Worm (Caenorhabditis elegans) whole organism, mixed stage, embryonic: ENCODE measurements around the gene skr-10.

Experiments used
- M03D4.4 ChIP-seq: sonication (generic microtip); optimal IDR thresholded peaks from 2 replicates; lab custom pipeline; 2017; ENCODE audit warnings: mild to moderate bottlenecking, missing genetic modification characterization, missing compliant biosample characterization
- bed-3 ChIP-seq: fragments of 200-800 bp; sonication (Bioruptor generic); optimal IDR thresholded peaks from 3 replicates; lab custom pipeline; 2018; ENCODE audit warnings: mild to moderate bottlenecking, missing genetic modification characterization, moderate library complexity, missing compliant biosample characterization
- blmp-1 ChIP-seq: fragments of 150-350 bp; optimal IDR thresholded peaks from 2 replicates; lab custom pipeline; 2014; ENCODE audit warnings: missing biosample characterization, missing genetic modification characterization
- ceh-39 ChIP-seq: fragments of 150-350 bp; optimal IDR thresholded peaks from 2 replicates; lab custom pipeline; 2014; ENCODE audit warnings: missing biosample characterization, missing genetic modification characterization
- ceh-43 ChIP-seq: fragments of 200-800 bp; sonication (Bioruptor generic); optimal IDR thresholded peaks from 2 replicates; lab custom pipeline; 2018; ENCODE audit warnings: mild to moderate bottlenecking, missing genetic modification characterization, moderate library complexity, missing compliant biosample characterization
- ceh-83 ChIP-seq: fragments of 200-800 bp; sonication (Bioruptor generic); optimal IDR thresholded peaks from 2 replicates; lab custom pipeline; 2018; ENCODE audit warnings: mild to moderate bottlenecking, missing genetic modification characterization, missing compliant biosample characterization
- ces-1 ChIP-seq: fragments of 150-350 bp; optimal IDR thresholded peaks from 2 replicates; lab custom pipeline; 2014; ENCODE audit warnings: missing biosample characterization, missing genetic modification reagents, missing genetic modification characterization
- cnd-1 ChIP-seq: fragments of 200-800 bp; sonication (Bioruptor generic); optimal IDR thresholded peaks from 2 replicates; lab custom pipeline; 2018; ENCODE audit warnings: mild to moderate bottlenecking, missing genetic modification characterization, missing compliant biosample characterization
- drap-1 ChIP-seq: fragments of 200-800 bp; sonication (Bioruptor generic); optimal IDR thresholded peaks from 3 replicates; lab custom pipeline; 2018; ENCODE audit warnings: mild to moderate bottlenecking, missing genetic modification characterization, missing compliant biosample characterization
- elt-1 ChIP-seq: sonication (generic microtip); optimal IDR thresholded peaks from 2 replicates; lab custom pipeline; 2017; ENCODE audit warnings: missing genetic modification characterization, mild to moderate bottlenecking, missing compliant biosample characterization, antibody characterized with exemption, moderate library complexity, borderline replicate concordance; ENCODE audit not compliant: insufficient read depth
- elt-3 ChIP-seq: fragments of 150-350 bp; optimal IDR thresholded peaks from 2 replicates; lab custom pipeline; 2014; ENCODE audit warnings: missing biosample characterization, missing genetic modification characterization
- flh-1 ChIP-seq: fragments of 200-800 bp; sonication (Bioruptor generic); optimal IDR thresholded peaks from 2 replicates; lab custom pipeline; 2018; ENCODE audit warnings: mild to moderate bottlenecking, missing genetic modification characterization, moderate library complexity, missing compliant biosample characterization
- ham-2 ChIP-seq: fragments of 200-800 bp; sonication (Bioruptor generic); optimal IDR thresholded peaks from 2 replicates; lab custom pipeline; 2018; ENCODE audit warnings: mild to moderate bottlenecking, missing genetic modification characterization, missing compliant biosample characterization
- hlh-1 ChIP-seq: fragments of 150-350 bp; optimal IDR thresholded peaks from 2 replicates; lab custom pipeline; 2014; ENCODE audit warnings: missing biosample characterization, missing genetic modification reagents, missing genetic modification characterization
- lin-13 ChIP-seq: fragments of 150-350 bp; optimal IDR thresholded peaks from 2 replicates; lab custom pipeline; 2014; ENCODE audit warnings: missing biosample characterization, missing genetic modification characterization
- lin-32 ChIP-seq: fragments of 200-800 bp; sonication (Bioruptor generic); optimal IDR thresholded peaks from 2 replicates; lab custom pipeline; 2018; ENCODE audit warnings: mild to moderate bottlenecking, missing genetic modification characterization, missing compliant biosample characterization
- lsy-2 ChIP-seq: fragments of 150-350 bp; optimal IDR thresholded peaks from 2 replicates; lab custom pipeline; 2014; ENCODE audit warnings: missing biosample characterization, missing genetic modification characterization
- mab-5 ChIP-seq: fragments of 150-350 bp; optimal IDR thresholded peaks from 2 replicates; lab custom pipeline; 2014; ENCODE audit warnings: missing biosample characterization, missing genetic modification characterization
- mep-1 ChIP-seq: fragments of 150-350 bp; optimal IDR thresholded peaks from 2 replicates; lab custom pipeline; 2017; ENCODE audit warnings: missing biosample characterization, missing genetic modification reagents, missing genetic modification characterization, inconsistent platforms
- mls-2 ChIP-seq: sonication (generic microtip); optimal IDR thresholded peaks from 2 replicates; lab custom pipeline; 2016; ENCODE audit warnings: mild to moderate bottlenecking, missing genetic modification characterization, moderate library complexity, missing compliant biosample characterization
- nhr-12 ChIP-seq: fragments of 150-350 bp; optimal IDR thresholded peaks from 2 replicates; lab custom pipeline; 2014; ENCODE audit warnings: missing biosample characterization, missing genetic modification characterization
- nhr-2 ChIP-seq: fragments of 150-350 bp; optimal IDR thresholded peaks from 2 replicates; lab custom pipeline; 2014; ENCODE audit warnings: missing biosample characterization, missing genetic modification characterization
- nhr-237 ChIP-seq: fragments of 150-350 bp; optimal IDR thresholded peaks from 2 replicates; lab custom pipeline; 2014; ENCODE audit warnings: missing biosample characterization, missing genetic modification characterization
- nhr-28 ChIP-seq: fragments of 150-350 bp; optimal IDR thresholded peaks from 2 replicates; lab custom pipeline; 2014; ENCODE audit warnings: missing biosample characterization, missing genetic modification characterization
- nhr-76 ChIP-seq: sonication (generic microtip); optimal IDR thresholded peaks from 2 replicates; lab custom pipeline; 2017; ENCODE audit warnings: missing biosample characterization, missing genetic modification characterization
- pha-4 ChIP-seq: fragments of 150-350 bp; optimal IDR thresholded peaks from 2 replicates; lab custom pipeline; 2018; ENCODE audit warnings: missing biosample characterization, missing genetic modification reagents, missing genetic modification characterization
- sem-2 ChIP-seq: fragments of 200-800 bp; sonication (Bioruptor generic); optimal IDR thresholded peaks from 2 replicates; lab custom pipeline; 2018; ENCODE audit warnings: mild to moderate bottlenecking, missing genetic modification characterization, missing compliant biosample characterization
- snpc-4 ChIP-seq: fragments of 150-350 bp; optimal IDR thresholded peaks from 2 replicates; lab custom pipeline; 2014; ENCODE audit warnings: missing biosample characterization, missing genetic modification characterization
- sptf-1 ChIP-seq: sonication (generic microtip); optimal IDR thresholded peaks from 2 replicates; lab custom pipeline; 2017; ENCODE audit warnings: mild to moderate bottlenecking, missing genetic modification characterization, moderate library complexity, missing compliant biosample characterization
- tbx-8 ChIP-seq: fragments of 200-800 bp; sonication (Bioruptor generic); optimal IDR thresholded peaks from 2 replicates; lab custom pipeline; 2018; ENCODE audit warnings: mild to moderate bottlenecking, missing genetic modification characterization, moderate library complexity, missing compliant biosample characterization
- unc-120 ChIP-seq: sonication (generic microtip); optimal IDR thresholded peaks from 2 replicates; lab custom pipeline; 2017; ENCODE audit warnings: missing genetic modification characterization, missing compliant biosample characterization; ENCODE audit not compliant: poor library complexity, severe bottlenecking
- unc-39 ChIP-seq: fragments of 150-350 bp; optimal IDR thresholded peaks from 2 replicates; lab custom pipeline; 2014; ENCODE audit warnings: missing biosample characterization, missing genetic modification characterization
- zip-8 ChIP-seq: fragments of 150-350 bp; optimal IDR thresholded peaks from 2 replicates; lab custom pipeline; 2014; ENCODE audit warnings: missing biosample characterization, missing genetic modification characterization
- ztf-11 ChIP-seq: fragments of 150-350 bp; optimal IDR thresholded peaks from 2 replicates; lab custom pipeline; 2014; ENCODE audit warnings: missing biosample characterization, missing genetic modification characterization

The skr-10 gene

ce11 chrIV:15962219-15962762, 15.7 kb downstream of the skr-10 start, which contains the start of gene lgc-19:
TSS of gene lgc-19 (minus strand) at chrIV:15962712.
- no peak for TF ChIP-seq nhr-2 (tag; lab: Kevin White, UChicago)
- no peak for TF ChIP-seq elt-1
- no peak for TF ChIP-seq bed-3
- TF ChIP-seq ces-1: no peak

DNA sequence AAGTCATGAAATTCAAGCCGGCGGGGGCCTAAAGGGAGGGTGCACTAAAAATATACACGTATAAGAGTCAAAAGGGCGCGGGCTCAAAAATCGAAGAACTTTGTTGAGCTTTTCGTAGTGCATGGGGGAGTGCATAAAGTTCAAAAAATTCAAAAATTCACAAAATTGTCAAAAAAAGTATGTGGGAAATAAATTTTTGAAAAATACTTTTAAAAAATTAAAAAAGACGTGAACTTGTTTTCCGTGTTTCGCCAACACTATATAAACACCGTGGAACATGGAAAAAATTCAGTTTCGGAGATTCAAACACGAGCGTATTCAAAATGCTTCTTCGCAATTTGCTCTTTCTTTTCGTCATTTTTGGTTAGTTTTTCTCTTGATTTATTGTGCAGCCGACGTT, 16.2 kb downstream of the skr-10 start, which contains the start of gene Y105C5B.17:
Gene Y105C5B.17, plus strand, starts transcription at position 301 of the 400 bp plus-strand sequence.
- TF ChIP-seq nhr-237 (tag; lab: Kevin White, UChicago) (no peak), lin-32 (GFP tag; lab: Kevin White, UChicago) (no peak), ham-2 (no peak), sptf-1 (tag; lab: Kevin White, UChicago) (no peak), lsy-2 (tag; lab: Kevin White, UChicago) (no peak), snpc-4 (tag; lab: Kevin White, UChicago) (no peak), flh-1 (GFP tag; lab: Kevin White, UChicago) (no peak), nhr-76 (tag; lab: Kevin White, UChicago) (no peak), mep-1 (tag; lab: Kevin White, UChicago) (no peak), ceh-43 (GFP tag; lab: Kevin White, UChicago) (no peak)
- TF ChIP-seq, all 35 proteins: peak for 0

DNA sequence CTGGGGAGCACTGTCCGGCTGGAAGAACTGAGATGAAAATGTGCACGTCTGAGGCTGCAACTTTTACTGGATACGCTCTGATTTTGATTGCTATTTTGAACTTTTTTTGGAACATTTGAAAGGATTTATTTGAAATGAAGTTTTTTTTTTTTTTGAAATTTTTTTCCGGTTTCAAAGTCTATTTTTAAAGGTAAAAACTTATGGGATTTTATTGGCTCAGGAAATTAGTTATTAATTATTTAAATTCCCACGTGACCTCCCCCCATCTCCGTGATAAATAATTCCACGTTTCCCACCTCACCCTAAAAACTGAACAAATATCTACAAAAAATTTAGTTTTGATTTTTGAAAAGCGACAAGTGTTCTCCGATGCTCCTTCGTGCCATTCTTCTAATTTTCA, 17.7 kb downstream of the skr-10 start, which contains the start of gene Y105C5B.18:
Gene Y105C5B.18, plus strand, starts transcription at position 301 of the 400 bp plus-strand sequence.
- no peak for TF ChIP-seq drap-1 (GFP tag; lab: Kevin White, UChicago)
- no peak for TF ChIP-seq blmp-1 (tag; lab: Kevin White, UChicago)
- TF ChIP-seq hlh-1: no peak
- no peak for TF ChIP-seq snpc-4 (tag; lab: Kevin White, UChicago)
- TF ChIP-seq ceh-83 (GFP tag; lab: Kevin White, UChicago): no peak
- TF ChIP-seq cnd-1 (tag; lab: Kevin White, UChicago): no peak

ce11 chrIV:15979610-15980009, 33.0 kb downstream of the skr-10 start:
- TF ChIP-seq zip-8 (tag; lab: Kevin White, UChicago): peak; percentile 83

DNA sequence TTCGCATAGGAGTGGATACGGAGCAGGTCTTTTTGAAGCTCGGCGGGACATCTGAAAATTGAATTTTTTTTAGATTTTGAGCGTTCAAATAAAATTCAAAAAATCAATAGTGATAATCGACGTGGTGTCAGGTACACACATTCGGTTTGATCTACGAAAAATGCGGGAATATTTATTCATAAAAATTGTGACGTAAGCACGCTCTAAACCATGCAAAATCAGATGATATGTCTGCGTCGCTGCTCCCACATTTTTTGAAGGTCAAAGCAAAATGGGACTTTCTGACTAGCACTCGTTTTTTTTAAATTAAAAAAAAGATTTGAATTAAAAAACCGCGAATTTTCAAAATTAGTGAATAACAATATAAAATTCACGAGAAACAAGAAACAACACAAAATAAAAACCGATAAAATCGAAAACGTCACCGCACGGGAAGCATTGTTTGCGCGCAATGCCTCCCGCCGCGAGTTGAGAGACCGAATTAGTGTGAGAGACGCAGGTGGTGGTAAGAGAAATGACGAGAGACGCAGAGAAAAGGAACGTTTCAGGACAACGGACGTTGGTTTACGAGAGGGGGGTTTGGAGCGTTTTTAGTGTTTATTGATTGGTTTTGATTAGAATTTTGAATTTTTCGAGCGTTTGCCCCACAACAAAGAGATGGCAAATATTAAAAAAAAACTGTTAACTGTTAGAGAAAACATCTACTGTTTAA, 37.5 kb downstream of the skr-10 start, which contains the start of gene Y105C5B.19:
Gene Y105C5B.19, minus strand, starts transcription at position 51 of the 712 bp plus-strand sequence.
- TF ChIP-seq ces-1 (peak; percentile 64), tbx-8 (GFP tag; lab: Kevin White, UChicago) (no peak), nhr-2 (tag; lab: Kevin White, UChicago) (no peak), mep-1 (tag; lab: Kevin White, UChicago) (peak; percentile 38), ztf-11 (tag; lab: Kevin White, UChicago) (no peak), cnd-1 (tag; lab: Kevin White, UChicago) (no peak), elt-1 (no peak), snpc-4 (tag; lab: Kevin White, UChicago) (no peak), nhr-12 (tag; lab: Kevin White, UChicago) (no peak), unc-120 (tag; lab: Kevin White, UChicago) (no peak), elt-3 (tag; lab: Kevin White, UChicago) (no peak), flh-1 (GFP tag; lab: Kevin White, UChicago) (no peak), pha-4 (tag; lab: Kevin White, UChicago) (peak; percentile 12), hlh-1 (no peak), bed-3 (no peak), sem-2 (GFP tag; lab: Kevin White, UChicago) (no peak), lin-32 (GFP tag; lab: Kevin White, UChicago) (no peak), sptf-1 (tag; lab: Kevin White, UChicago) (no peak), M03D4.4 (no peak), mab-5 (no peak), zip-8 (tag; lab: Kevin White, UChicago) (peak; percentile 8), mls-2 (tag; lab: Kevin White, UChicago) (no peak), nhr-76 (tag; lab: Kevin White, UChicago) (no peak), ceh-39 (no peak), drap-1 (GFP tag; lab: Kevin White, UChicago) (no peak), ceh-43 (GFP tag; lab: Kevin White, UChicago) (no peak), blmp-1 (tag; lab: Kevin White, UChicago) (no peak), unc-39 (tag; lab: Kevin White, UChicago) (no peak), nhr-237 (tag; lab: Kevin White, UChicago) (no peak), ham-2 (no peak), lin-13 (tag; lab: Kevin White, UChicago) (peak; percentile 62), lsy-2 (tag; lab: Kevin White, UChicago) (no peak), nhr-28 (tag; lab: Kevin White, UChicago) (no peak)
